Worm (Caenorhabditis elegans) whole organism, late embryonic: ENCODE data around the gene srd-42.

Source experiments
- K02D7.2 ChIP-seq: sonication (generic microtip); optimal IDR thresholded peaks from 2 replicates; lab custom pipeline; 2017; ENCODE audit warnings: mild to moderate bottlenecking, missing genetic modification characterization, missing compliant biosample characterization
- Y22D7AL.16 ChIP-seq: sonication (generic microtip); optimal IDR thresholded peaks from 2 replicates; lab custom pipeline; 2016; ENCODE audit warnings: missing genetic modification characterization, missing compliant biosample characterization
- ceh-2 ChIP-seq: sonication (generic microtip); optimal IDR thresholded peaks from 2 replicates; lab custom pipeline; 2016; ENCODE audit warnings: missing genotype, missing genetic modification characterization, missing compliant biosample characterization
- che-1 ChIP-seq: sonication (generic microtip); optimal IDR thresholded peaks from 2 replicates; lab custom pipeline; 2016; ENCODE audit warnings: mild to moderate bottlenecking, missing genetic modification characterization, missing compliant biosample characterization
- elt-2 ChIP-seq: sonication (generic microtip); optimal IDR thresholded peaks from 2 replicates; lab custom pipeline; 2016; ENCODE audit warnings: missing genetic modification reagents, missing genetic modification characterization, missing compliant biosample characterization
- hlh-6 ChIP-seq: sonication (generic microtip); optimal IDR thresholded peaks from 2 replicates; lab custom pipeline; 2016; ENCODE audit warnings: missing genotype, missing genetic modification characterization, missing compliant biosample characterization
- mec-3 ChIP-seq: sonication (generic microtip); optimal IDR thresholded peaks from 2 replicates; lab custom pipeline; 2016; ENCODE audit warnings: borderline replicate concordance, missing genetic modification characterization, missing compliant biosample characterization
- pqm-1 ChIP-seq: sonication (generic microtip); optimal IDR thresholded peaks from 2 replicates; lab custom pipeline; 2016; ENCODE audit warnings: missing genetic modification characterization, missing compliant biosample characterization
- sdc-2 ChIP-seq: sonication (generic microtip); optimal IDR thresholded peaks from 2 replicates; lab custom pipeline; 2016; ENCODE audit warnings: missing genotype, missing genetic modification characterization, missing compliant biosample characterization
- ttx-3 ChIP-seq: sonication (generic microtip); optimal IDR thresholded peaks from 2 replicates; lab custom pipeline; 2016; ENCODE audit warnings: missing genetic modification reagents, missing genetic modification characterization, missing compliant biosample characterization
- unc-42 ChIP-seq: sonication (generic microtip); optimal IDR thresholded peaks from 2 replicates; lab custom pipeline; 2016; ENCODE audit warnings: missing genotype, missing genetic modification characterization, missing compliant biosample characterization
- unc-55 ChIP-seq: sonication (generic microtip); optimal IDR thresholded peaks from 2 replicates; lab custom pipeline; 2017; ENCODE audit warnings: missing biosample characterization, missing genetic modification reagents, missing genetic modification characterization

ce11 chrX:13349230-13350122 is 46.2 kb upstream of the srd-42 start:
- TF ChIP-seq elt-2 (peak; percentile 12), K02D7.2 (tag; lab: Kevin White, UChicago) (no peak), sdc-2 (no peak), unc-55 (GFP tag; lab: Kevin White, UChicago) (no peak), ttx-3 (no peak), ceh-2 (tag; lab: Kevin White, UChicago) (no peak), che-1 (tag; lab: Kevin White, UChicago) (no peak), Y22D7AL.16 (tag; lab: Kevin White, UChicago) (no peak), pqm-1 (no peak), unc-42 (no peak), hlh-6 (tag; lab: Kevin White, UChicago) (no peak), mec-3 (tag; lab: Kevin White, UChicago) (no peak)
